Worm (Caenorhabditis elegans): ENCODE results near the gene mig-21.

The mig-21 gene

DNA sequence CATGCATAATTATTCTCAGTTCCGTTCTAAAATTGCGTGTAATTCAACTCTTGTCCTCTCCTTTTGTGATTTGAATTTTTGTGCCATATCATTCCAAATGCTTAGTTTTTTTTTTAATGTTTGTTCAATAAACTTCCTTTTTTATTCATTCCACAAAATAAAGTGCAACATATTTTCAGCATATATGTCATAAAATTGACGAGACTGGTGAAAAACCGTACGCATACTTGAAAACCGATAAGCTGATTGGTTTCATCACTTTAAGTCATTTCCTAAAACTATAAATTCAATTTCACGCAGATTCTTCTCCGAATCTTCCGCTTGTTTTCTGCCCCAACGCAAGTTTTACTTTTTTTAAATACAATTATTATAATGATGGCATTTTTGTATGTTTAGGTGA lies 19.2 kb downstream of the mig-21 start, which contains the start of gene dpf-4:
TSS of gene dpf-4 (plus strand) at position 301 of the 400 bp plus-strand sequence.
- no peak for TF ChIP-seq blmp-1 (tag; optimal IDR thresholded peaks at IDR 0.05; ENCODE audit: insufficient read depth)
- TF ChIP-seq fos-1 (tag; optimal IDR thresholded peaks at IDR 0.05), result no peak
- TF ChIP-seq nhr-11 (tag; optimal IDR thresholded peaks at IDR 0.05), result no peak
- TF ChIP-seq nhr-10 (tag; optimal IDR thresholded peaks at IDR 0.05), result no peak
- no peak for TF ChIP-seq unc-55 (GFP tag; optimal IDR thresholded peaks at IDR 0.05)
- no peak for TF ChIP-seq nhr-25 (tag; optimal IDR thresholded peaks at IDR 0.05)
- TF ChIP-seq aly-2 (tag; optimal IDR thresholded peaks at IDR 0.05), result no peak
- no peak for TF ChIP-seq peb-1 (tag; optimal IDR thresholded peaks at IDR 0.05)
- no peak for TF ChIP-seq ztf-11 (tag; optimal IDR thresholded peaks at IDR 0.05)
- no peak for TF ChIP-seq nhr-23 (tag; optimal IDR thresholded peaks at IDR 0.05)
- no peak for TF ChIP-seq lsy-2 (tag; optimal IDR thresholded peaks at IDR 0.05)
- no peak for TF ChIP-seq mbf-1 (tag; optimal IDR thresholded peaks at IDR 0.05)
- TF ChIP-seq unc-62 (GFP tag; optimal IDR thresholded peaks at IDR 0.05), result no peak
- no peak for TF ChIP-seq sma-3 (GFP tag; optimal IDR thresholded peaks at IDR 0.05)

DNA sequence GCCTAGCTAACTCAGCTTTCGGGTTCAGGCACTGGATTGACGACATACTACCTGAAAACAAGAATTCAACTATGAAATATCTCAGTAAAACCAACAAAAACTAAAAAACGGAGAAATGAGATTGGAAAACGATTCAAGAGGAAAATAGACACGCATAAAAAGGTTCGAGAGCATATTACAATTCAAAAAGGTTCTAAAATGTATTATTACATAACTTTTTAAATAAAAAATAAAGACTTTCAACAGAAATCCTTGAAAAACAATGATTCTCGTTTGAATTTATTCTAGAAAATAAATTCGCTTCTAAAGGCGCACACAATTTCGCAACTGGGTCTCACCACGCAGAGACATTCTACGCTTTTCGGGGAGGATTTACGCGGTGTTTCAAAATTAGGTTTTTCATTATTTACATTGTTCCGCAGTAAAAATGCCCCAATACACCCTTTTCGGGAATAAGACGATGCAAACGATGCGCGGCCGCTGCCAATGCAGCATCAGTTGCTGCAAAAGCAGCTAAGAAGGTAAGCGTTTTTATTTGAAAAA lies 22.5 kb downstream of the mig-21 start, which contains the start of the genes cct-6 and alh-9:
TSS of gene cct-6 (minus strand) at position 51 of the 543 bp plus-strand sequence.
TSS of gene alh-9 (plus strand) at position 382 of the 543 bp plus-strand sequence.
- TF ChIP-seq nhr-6 (tag; optimal IDR thresholded peaks at IDR 0.05) (peak; percentile 5), sem-4 (tag; optimal IDR thresholded peaks at IDR 0.05) (peak; percentile 2), nhr-129 (tag; optimal IDR thresholded peaks at IDR 0.05) (peak; percentile 88), lin-11 (tag; optimal IDR thresholded peaks at IDR 0.05) (peak; percentile 79), R02D3.7 (tag; optimal IDR thresholded peaks at IDR 0.05) (peak; percentile 70), nhr-77 (tag; optimal IDR thresholded peaks at IDR 0.05) (no peak), egl-27 (tag; optimal IDR thresholded peaks at IDR 0.05) (peak; percentile 39), peb-1 (tag; optimal IDR thresholded peaks at IDR 0.05) (no peak), nhr-237 (tag; optimal IDR thresholded peaks at IDR 0.05) (no peak), Y55F3AM.14 (GFP tag; optimal IDR thresholded peaks at IDR 0.05) (no peak), nhr-23 (tag; optimal IDR thresholded peaks at IDR 0.05) (no peak), nhr-12 (tag; optimal IDR thresholded peaks at IDR 0.05) (no peak), ztf-1 (GFP tag; conservative IDR thresholded peaks at IDR 0.05) (no peak), blmp-1 (tag; optimal IDR thresholded peaks at IDR 0.05; ENCODE audit: insufficient read depth) (no peak), ZK546.5 (tag; optimal IDR thresholded peaks at IDR 0.05) (peak; percentile 1), dmd-4 (tag; optimal IDR thresholded peaks at IDR 0.05) (no peak), unc-39 (tag; optimal IDR thresholded peaks at IDR 0.05) (no peak), gmeb-1 (tag; optimal IDR thresholded peaks at IDR 0.05) (peak; percentile 93), nhr-25 (tag; optimal IDR thresholded peaks at IDR 0.05) (peak; percentile 84), mdl-1 (tag; optimal IDR thresholded peaks at IDR 0.05) (no peak), unc-62 (GFP tag; optimal IDR thresholded peaks at IDR 0.05) (no peak), ztf-11 (tag; optimal IDR thresholded peaks at IDR 0.05) (no peak), elt-3 (tag; optimal IDR thresholded peaks at IDR 0.05) (no peak), C34F6.9 (tag; optimal IDR thresholded peaks at IDR 0.05) (peak; percentile 92), ama-1 (optimal IDR thresholded peaks at IDR 0.05) (peak; percentile 44), nhr-21 (tag; optimal IDR thresholded peaks at IDR 0.05) (peak; percentile 54), nhr-11 (tag; optimal IDR thresholded peaks at IDR 0.05) (no peak), zag-1 (tag; optimal IDR thresholded peaks at IDR 0.05) (no peak), sma-9 (GFP tag; optimal IDR thresholded peaks at IDR 0.05) (peak; percentile 76), sma-9 (tag; optimal IDR thresholded peaks at IDR 0.05) (no peak), skn-1 (tag; optimal IDR thresholded peaks at IDR 0.05) (no peak), sma-3 (GFP tag; optimal IDR thresholded peaks at IDR 0.05) (peak; percentile 80), nhr-10 (tag; optimal IDR thresholded peaks at IDR 0.05) (no peak), crh-2 (tag; optimal IDR thresholded peaks at IDR 0.05) (peak; percentile 89), alr-1 (tag; optimal IDR thresholded peaks at IDR 0.05) (no peak), mab-5 (tag; optimal IDR thresholded peaks at IDR 0.05) (peak; percentile 46), lsy-2 (tag; optimal IDR thresholded peaks at IDR 0.05) (peak; percentile 61 to 92), lin-39 (tag; optimal IDR thresholded peaks at IDR 0.05) (no peak), lin-13 (GFP tag; optimal IDR thresholded peaks at IDR 0.05) (peak; percentile 88), unc-55 (GFP tag; optimal IDR thresholded peaks at IDR 0.05) (peak; percentile 94), F13H6.1 (tag; optimal IDR thresholded peaks at IDR 0.05) (peak; percentile 69), fos-1 (tag; optimal IDR thresholded peaks at IDR 0.05) (peak; percentile 56), elt-1 (tag; optimal IDR thresholded peaks at IDR 0.05) (no peak), aly-2 (tag; optimal IDR thresholded peaks at IDR 0.05) (no peak), ceh-82 (tag; optimal IDR thresholded peaks at IDR 0.05) (peak; percentile 20), ztf-4 (tag; optimal IDR thresholded peaks at IDR 0.05) (peak; percentile 19), ceh-16 (tag; optimal IDR thresholded peaks at IDR 0.05) (no peak), snpc-4 (tag; optimal IDR thresholded peaks at IDR 0.05) (peak; percentile 37), mbf-1 (tag; optimal IDR thresholded peaks at IDR 0.05) (no peak)
